Fruit fly (Drosophila melanogaster) whole organism, embryonic: ENCODE data around the gene Cks85A.

ENCODE experiments used
- Ada2b ChIP-seq: fragments of 200-800 bp; sonication (Bioruptor generic); IDR thresholded peaks from 2 replicates; pipeline ENCODE4 v1.3.6; 2022; ENCODE audit warnings: missing biosample characterization, missing genetic modification characterization
- Aef1 ChIP-seq: fragments of 200-800 bp; sonication (Bioruptor generic); IDR thresholded peaks from 3 replicates; pipeline ENCODE4 v1.3.6; 2022; ENCODE audit warnings: missing biosample characterization, missing genetic modification characterization
- BEAF-32 ChIP-seq: fragments of 200-800 bp; sonication (Bioruptor generic); optimal IDR thresholded peaks from 3 replicates; lab custom pipeline; 2017; ENCODE audit warnings: missing biosample characterization, missing genetic modification characterization, mild to moderate bottlenecking, moderate library complexity, missing genetic modification reagents
- CG10267 ChIP-seq: fragments of 200-800 bp; sonication (Bioruptor generic); optimal IDR thresholded peaks from 2 replicates; lab custom pipeline; 2018; ENCODE audit warnings: missing biosample characterization, mild to moderate bottlenecking, missing genetic modification characterization, moderate library complexity
- CG14050 ChIP-seq: fragments of 200-800 bp; sonication (Bioruptor generic); IDR thresholded peaks from 3 replicates; pipeline ENCODE4 v1.3.6; 2022; ENCODE audit warnings: missing biosample characterization, missing genetic modification characterization
- CG14860 ChIP-seq: fragments of 200-800 bp; sonication (Bioruptor generic); IDR thresholded peaks from 3 replicates; pipeline ENCODE4 v1.3.6; 2022; ENCODE audit warnings: missing biosample characterization, missing genetic modification characterization; ENCODE audit not compliant: partially characterized antibody
- CG18011 ChIP-seq: fragments of 200-800 bp; sonication (Bioruptor generic); optimal IDR thresholded peaks from 2 replicates; lab custom pipeline; 2017; ENCODE audit warnings: missing biosample characterization, missing genetic modification characterization, mild to moderate bottlenecking, moderate library complexity, missing genotype
- CG2202 ChIP-seq: fragments of 200-800 bp; sonication (Bioruptor generic); optimal IDR thresholded peaks from 2 replicates; lab custom pipeline; 2018; ENCODE audit warnings: missing biosample characterization, mild to moderate bottlenecking, missing genetic modification characterization
- CG32772 ChIP-seq: fragments of 200-800 bp; sonication (Bioruptor generic); IDR thresholded peaks from 2 replicates; pipeline ENCODE4 v1.3.6; 2022; ENCODE audit warnings: missing biosample characterization, missing genetic modification characterization
- CG3847 ChIP-seq: fragments of 200-800 bp; sonication (Bioruptor generic); IDR thresholded peaks from 2 replicates; pipeline ENCODE4 v1.3.6; 2022; ENCODE audit warnings: missing biosample characterization, missing genetic modification characterization
- CG4617 ChIP-seq: fragments of 200-800 bp; sonication (Bioruptor generic); optimal IDR thresholded peaks from 3 replicates; lab custom pipeline; 2016; ENCODE audit warnings: missing biosample characterization, missing genetic modification characterization, borderline replicate concordance
- CG5953 ChIP-seq: fragments of 200-800 bp; sonication (Bioruptor generic); IDR thresholded peaks from 2 replicates; pipeline ENCODE4 v1.3.6; 2022; ENCODE audit warnings: missing biosample characterization, missing genetic modification characterization
- CG9797 ChIP-seq: fragments of 200-800 bp; sonication (Bioruptor generic); optimal IDR thresholded peaks from 3 replicates; lab custom pipeline; 2018; ENCODE audit warnings: missing biosample characterization, mild to moderate bottlenecking, missing genetic modification characterization
- Dp ChIP-seq: fragments of 200-800 bp; sonication (Bioruptor generic); optimal IDR thresholded peaks from 2 replicates; lab custom pipeline; 2018; ENCODE audit warnings: missing biosample characterization, mild to moderate bottlenecking, missing genetic modification characterization, moderate library complexity
- Dref ChIP-seq: fragments of 200-800 bp; sonication (Bioruptor generic); IDR thresholded peaks from 2 replicates; pipeline ENCODE4 v1.3.6; 2022; ENCODE audit warnings: missing biosample characterization, missing genetic modification characterization
- E2f2 ChIP-seq: fragments of 200-800 bp; sonication (Bioruptor generic); IDR thresholded peaks from 2 replicates; pipeline ENCODE4 v1.3.6; 2022; ENCODE audit warnings: missing biosample characterization, missing genetic modification characterization
- HLH3B ChIP-seq: fragments of 200-800 bp; sonication (Bioruptor generic); IDR thresholded peaks from 2 replicates; pipeline ENCODE4 v1.3.6; 2022; ENCODE audit warnings: missing biosample characterization, missing genetic modification characterization
- HLHmδ ChIP-seq: fragments of 200-800 bp; sonication (Bioruptor generic); optimal IDR thresholded peaks from 2 replicates; lab custom pipeline; 2018; ENCODE audit warnings: missing biosample characterization, mild to moderate bottlenecking, missing genetic modification characterization, moderate library complexity
- HmgZ ChIP-seq: fragments of 200-800 bp; sonication (Bioruptor generic); optimal IDR thresholded peaks from 2 replicates; lab custom pipeline; 2018; ENCODE audit warnings: missing biosample characterization, mild to moderate bottlenecking, missing genetic modification characterization
- MBD-R2 ChIP-seq: fragments of 200-800 bp; sonication (Bioruptor generic); IDR thresholded peaks from 2 replicates; pipeline ENCODE4 v1.3.6; 2022; ENCODE audit warnings: missing biosample characterization, missing genetic modification characterization
- MESR4 ChIP-seq: fragments of 200-800 bp; sonication (Bioruptor generic); optimal IDR thresholded peaks from 2 replicates; lab custom pipeline; 2018; ENCODE audit warnings: missing biosample characterization, mild to moderate bottlenecking, missing genetic modification characterization, moderate library complexity
- Med ChIP-seq: fragments of 200-800 bp; sonication (Bioruptor generic); peaks from one replicate; lab custom pipeline; 2016; ENCODE audit warnings: missing biosample characterization, missing genetic modification characterization, mild to moderate bottlenecking, inconsistent platforms, moderate library complexity
- Myb ChIP-seq: fragments of 200-800 bp; sonication (Bioruptor generic); optimal IDR thresholded peaks from 2 replicates; lab custom pipeline; 2016; ENCODE audit warnings: missing biosample characterization, missing genetic modification characterization
- Pdp1 ChIP-seq, 2 experiments: fragments of 200-800 bp; sonication (Bioruptor generic); optimal IDR thresholded peaks; 3 replicates each; lab custom pipeline; 2016; ENCODE audit warnings: missing biosample characterization in 2 of 2, missing genetic modification characterization in 2 of 2, mild to moderate bottlenecking in 1 of 2, moderate library complexity in 1 of 2
- Rfx ChIP-seq: fragments of 200-800 bp; sonication (Bioruptor generic); IDR thresholded peaks from 2 replicates; pipeline ENCODE4 v1.3.6; 2022; ENCODE audit warnings: missing biosample characterization, missing genetic modification characterization
- Scr ChIP-seq: fragments of 200-800 bp; sonication (Bioruptor generic); IDR thresholded peaks from 2 replicates; pipeline ENCODE4 v1.3.6; 2022; ENCODE audit warnings: missing biosample characterization, missing genetic modification characterization; ENCODE audit not compliant: partially characterized antibody
- Sin3A ChIP-seq: fragments of >200 bp; optimal IDR thresholded peaks from 2 replicates; lab custom pipeline; 2018
- Taf1 ChIP-seq: fragments of 200-800 bp; sonication (Bioruptor generic); IDR thresholded peaks from 2 replicates; pipeline ENCODE4 v1.3.6; 2022; ENCODE audit warnings: missing biosample characterization, missing genetic modification characterization
- ase ChIP-seq: fragments of 200-800 bp; sonication (Bioruptor generic); IDR thresholded peaks from 3 replicates; pipeline ENCODE4 v1.3.6; 2022; ENCODE audit warnings: missing biosample characterization, missing genetic modification characterization
- bcd ChIP-seq: fragments of 200-800 bp; sonication (Bioruptor generic); optimal IDR thresholded peaks from 2 replicates; lab custom pipeline; 2017; ENCODE audit warnings: missing biosample characterization, mild to moderate bottlenecking, missing genetic modification characterization
- crp ChIP-seq, 2 experiments: fragments of 200-800 bp; sonication (Bioruptor generic); optimal IDR thresholded peaks; 2 replicates in 1 of 2; 3 replicates in 1 of 2; lab custom pipeline; 2017; ENCODE audit warnings: missing biosample characterization in 2 of 2, missing genetic modification characterization in 2 of 2, mild to moderate bottlenecking in 1 of 2, moderate library complexity in 1 of 2
- gfzf ChIP-seq: fragments of 200-800 bp; sonication (Bioruptor generic); optimal IDR thresholded peaks from 2 replicates; lab custom pipeline; 2016; ENCODE audit warnings: missing biosample characterization, mild to moderate bottlenecking, missing genetic modification characterization, moderate library complexity
- insv ChIP-seq, 2 experiments: fragments of 200-800 bp; sonication (Bioruptor generic); optimal IDR thresholded peaks; 3 replicates each; lab custom pipeline; 2016 to 2018; ENCODE audit warnings: missing biosample characterization in 2 of 2, missing genetic modification characterization in 2 of 2
- lmd ChIP-seq: fragments of 200-800 bp; sonication (Bioruptor generic); IDR thresholded peaks from 2 replicates; pipeline ENCODE4 v1.3.6; 2022; ENCODE audit warnings: missing biosample characterization, missing genetic modification characterization
- phol ChIP-seq: fragments of 200-800 bp; sonication (Bioruptor generic); optimal IDR thresholded peaks from 3 replicates; lab custom pipeline; 2018; ENCODE audit warnings: missing biosample characterization, mild to moderate bottlenecking, missing genetic modification characterization, moderate library complexity
- psq ChIP-seq: fragments of 200-800 bp; sonication (Bioruptor generic); optimal IDR thresholded peaks from 2 replicates; lab custom pipeline; 2017; ENCODE audit warnings: missing biosample characterization, missing genetic modification characterization
- pzg ChIP-seq: fragments of 200-800 bp; sonication (Bioruptor generic); optimal IDR thresholded peaks from 3 replicates; lab custom pipeline; 2018; ENCODE audit warnings: missing biosample characterization, mild to moderate bottlenecking, missing genetic modification characterization, moderate library complexity
- row ChIP-seq: fragments of 200-800 bp; sonication (Bioruptor generic); IDR thresholded peaks from 3 replicates; pipeline ENCODE4 v1.3.6; 2022; ENCODE audit warnings: missing biosample characterization, missing genetic modification characterization
- so ChIP-seq: fragments of 200-800 bp; sonication (Bioruptor generic); IDR thresholded peaks from 3 replicates; pipeline ENCODE4 v1.3.6; 2022; ENCODE audit warnings: missing biosample characterization, missing genetic modification characterization
- stwl ChIP-seq: fragments of 200-800 bp; sonication (Bioruptor generic); optimal IDR thresholded peaks from 3 replicates; lab custom pipeline; 2018; ENCODE audit warnings: missing biosample characterization, mild to moderate bottlenecking, missing genetic modification characterization, moderate library complexity
- vvl ChIP-seq: fragments of 200-800 bp; sonication (Bioruptor generic); IDR thresholded peaks from 2 replicates; pipeline ENCODE4 v1.3.6; 2022; ENCODE audit warnings: missing biosample characterization, missing genetic modification characterization

Gene Cks85A

dm6 chr3R:8725179-8725578, 6.9 kb upstream of the Cks85A start, which contains the start of gene ouib:
Gene ouib, plus strand, starts transcription at chr3R:8725479.
- TF ChIP-seq Aef1 (GFP tag; lab: Robert Waterston, UW) (no peak), HLHmδ (GFP tag; lab: Kevin White, UChicago) (no peak), HLH3B (GFP tag; lab: Robert Waterston, UW) (no peak), CG3847 (GFP tag; lab: Robert Waterston, UW) (no peak), bcd (GFP tag; lab: Kevin White, UChicago) (no peak), ase (GFP tag; lab: Robert Waterston, UW) (no peak), CG5953 (GFP tag; lab: Robert Waterston, UW) (no peak), CG14050 (no peak), CG32772 (GFP tag; lab: Robert Waterston, UW) (no peak)

dm6 chr3R:8722962-8723548, 4.8 kb upstream of the Cks85A start, which contains the start of gene nom:
Gene nom, plus strand, starts transcription at chr3R:8723174.
- 0 out of 2 replicates have a peak, but pooled peaks have one; percentile 29 for TF ChIP-seq vvl (GFP tag; lab: Robert Waterston, UW)
- TF ChIP-seq psq (GFP tag; lab: Kevin White, UChicago): no peak
- peak; percentile 23 for TF ChIP-seq Sin3A (lab: Kevin White, UChicago)
- TF ChIP-seq CG14860 (GFP tag; lab: Robert Waterston, UW): 0 out of 3 replicates have a peak, but pooled peaks have one; percentile 23
- peak; percentile 67 for TF ChIP-seq Med (GFP tag; lab: Kevin White, UChicago)
- TF ChIP-seq CG2202: no peak
- peak; percentile 40 for TF ChIP-seq CG4617 (GFP tag; lab: Kevin White, UChicago)
- TF ChIP-seq CG9797 (GFP tag; lab: Kevin White, UChicago): peak; percentile 55
- TF ChIP-seq Scr: 0 out of 2 replicates have a peak, but pooled peaks have one; percentile 7
- TF ChIP-seq Taf1: no peak
- TF ChIP-seq insv (GFP tag; optimal IDR thresholded peaks at IDR 0.05; lab: Kevin White, UChicago): peak in 1 of 2 experiments; percentile 7
- TF ChIP-seq MESR4 (GFP tag; lab: Kevin White, UChicago): peak; percentile 41
- TF ChIP-seq crp (GFP tag; optimal IDR thresholded peaks at IDR 0.05; lab: Kevin White, UChicago): peak in 1 of 2 experiments; percentile 22
- TF ChIP-seq lmd (GFP tag; lab: Robert Waterston, UW): no peak
- TF ChIP-seq so: no peak
- peak; percentile 17 for TF ChIP-seq gfzf (GFP tag; lab: Kevin White, UChicago)
- peak; percentile 48 for TF ChIP-seq pzg (GFP tag; lab: Kevin White, UChicago)
- TF ChIP-seq Ada2b (GFP tag; lab: Robert Waterston, UW): no peak
- TF ChIP-seq CG10267 (tag; lab: Kevin White, UChicago): peak; percentile 89
- TF ChIP-seq Dp (GFP tag; lab: Kevin White, UChicago): peak; percentile 84
- peak; percentile 11 for TF ChIP-seq HmgZ
- TF ChIP-seq Dref (GFP tag; lab: Robert Waterston, UW): no peak
- peak; percentile 49 for TF ChIP-seq stwl
- peak; percentile 10 for TF ChIP-seq BEAF-32 (GFP tag; lab: Kevin White, UChicago)
- TF ChIP-seq Myb (GFP tag; lab: Kevin White, UChicago): peak; percentile 88
- TF ChIP-seq Rfx (GFP tag; lab: Robert Waterston, UW): peak; percentile 31; the same call in 1 of the 2 replicates
- peak; percentile 6; the same call in 1 of the 3 replicates for TF ChIP-seq row (GFP tag; lab: Robert Waterston, UW)
- peak; percentile 80 for TF ChIP-seq MBD-R2 (GFP tag; lab: Robert Waterston, UW)
- peak; percentile 89 for TF ChIP-seq E2f2 (GFP tag; lab: Robert Waterston, UW)
- peak; percentile 35 for TF ChIP-seq phol (tag; lab: Kevin White, UChicago)
- peak in 1 of 2 experiments; percentile 49 for TF ChIP-seq Pdp1 (GFP tag; optimal IDR thresholded peaks at IDR 0.05; lab: Kevin White, UChicago)
- peak; percentile 29 for TF ChIP-seq CG18011 (GFP tag; lab: Kevin White, UChicago)
